Fruit fly (Drosophila melanogaster) Kc167 (cell line): Measurements from ENCODE around the gene CG15764.
A peak's percentile ranks its signal among the peaks of the same experiment; 100 is the strongest.

ENCODE experiments used
- Myc ChIP-seq: fragments of >200 bp; optimal IDR thresholded peaks from 2 replicates; lab custom pipeline; 2017; ENCODE audit warnings: missing external identifiers
- Sin3A ChIP-seq: fragments of >200 bp; optimal IDR thresholded peaks from 2 replicates; lab custom pipeline; 2018; ENCODE audit warnings: missing external identifiers
- h ChIP-seq: fragments of >200 bp; optimal IDR thresholded peaks from 3 replicates; lab custom pipeline; 2018; ENCODE audit warnings: missing external identifiers
- insv ChIP-seq: fragments of >200 bp; optimal IDR thresholded peaks from 3 replicates; lab custom pipeline; 2018; ENCODE audit warnings: missing external identifiers
- psq ChIP-seq: fragments of >200 bp; optimal IDR thresholded peaks from 2 replicates; lab custom pipeline; 2017; ENCODE audit warnings: missing external identifiers
- ttk ChIP-seq: sonication (Bioruptor generic); optimal IDR thresholded peaks from 2 replicates; lab custom pipeline; 2017; ENCODE audit warnings: missing external identifiers

Gene CG15764

DNA sequence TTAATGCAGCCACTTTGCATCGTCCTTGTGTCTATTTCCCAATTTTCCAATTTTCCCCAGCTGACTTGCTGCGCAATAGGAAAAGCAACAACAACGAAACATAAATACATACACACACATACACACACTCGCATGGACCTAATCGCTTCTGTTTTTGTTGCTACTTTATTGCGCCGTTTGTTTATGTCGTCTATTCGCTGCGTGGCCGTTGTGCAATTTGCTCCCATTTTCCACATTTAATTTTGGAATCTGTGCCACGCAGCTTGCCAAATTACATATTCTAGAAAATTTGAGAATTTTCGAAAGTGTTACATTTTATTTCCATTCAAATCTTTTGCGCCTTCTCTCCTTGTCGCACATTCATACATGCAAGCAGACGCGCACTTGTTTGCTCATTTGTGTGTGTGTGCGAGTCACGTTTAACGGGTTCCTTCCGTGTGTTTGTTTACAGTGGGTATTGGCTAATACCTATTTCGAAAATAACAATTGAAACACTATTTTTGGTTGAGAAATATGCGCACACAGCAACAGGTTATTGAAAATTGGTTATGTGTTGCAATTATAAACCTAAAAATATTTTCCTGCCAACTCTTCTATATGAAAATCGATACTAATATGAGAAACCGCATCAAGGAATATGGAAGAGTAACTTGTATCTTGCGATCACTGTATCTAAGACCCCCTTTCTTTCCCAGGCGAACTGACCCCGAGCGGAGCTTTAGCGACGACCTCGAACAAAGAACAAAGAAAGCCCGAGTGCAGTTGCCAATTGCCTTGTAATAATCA lies 11.4 kb downstream of the CG15764 start:
- TF ChIP-seq h (lab: Kevin White, UChicago) (no peak), Sin3A (lab: Kevin White, UChicago) (no peak), insv (no peak), ttk (no peak), Myc (lab: Kevin White, UChicago) (no peak), psq (peak; percentile 16)

DNA sequence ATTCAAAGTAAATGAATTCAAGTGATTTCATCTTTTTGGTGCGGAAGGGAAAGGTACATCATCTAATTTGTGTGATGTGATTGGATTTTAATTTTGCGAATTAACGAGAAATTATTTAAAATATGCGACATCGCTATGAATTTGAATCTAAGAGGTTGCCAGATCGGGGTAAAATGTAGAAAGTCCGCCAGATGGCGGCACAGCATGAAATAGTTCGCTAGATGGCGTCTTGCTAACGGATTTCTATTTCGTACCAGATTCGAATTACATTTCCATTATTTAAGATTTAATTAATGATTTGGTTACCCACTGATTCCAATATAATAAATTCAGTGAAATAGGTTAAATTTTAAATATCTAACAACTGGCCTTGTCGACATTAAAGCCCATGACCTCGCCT lies 14.5 kb downstream of the CG15764 start:
- no peak for TF ChIP-seq insv
- TF ChIP-seq psq: no peak
- TF ChIP-seq ttk: no peak
- TF ChIP-seq Sin3A (lab: Kevin White, UChicago): no peak
- no peak for TF ChIP-seq Myc (lab: Kevin White, UChicago)
- no peak for TF ChIP-seq h (lab: Kevin White, UChicago)

DNA sequence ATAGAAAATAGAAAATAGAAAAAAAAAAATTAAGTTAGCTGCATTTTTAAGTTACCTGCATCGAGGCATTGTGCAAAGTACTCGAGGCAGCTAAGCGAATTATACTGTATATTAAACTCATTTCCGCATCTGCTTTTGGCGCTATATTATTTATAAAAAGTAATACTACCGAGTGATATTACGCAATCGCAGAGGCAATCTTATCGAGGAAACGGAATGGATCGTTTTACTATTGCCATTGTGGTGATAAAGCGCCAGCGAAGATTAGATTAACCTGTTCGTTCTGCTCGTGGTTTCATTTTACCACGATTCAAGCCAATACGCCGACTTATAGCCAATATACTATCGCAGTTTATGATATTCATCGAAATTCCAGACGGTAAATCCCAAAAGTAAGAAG lies 15.4 kb downstream of the CG15764 start:
- TF ChIP-seq psq (no peak), Myc (lab: Kevin White, UChicago) (no peak), h (lab: Kevin White, UChicago) (no peak), insv (no peak)

DNA sequence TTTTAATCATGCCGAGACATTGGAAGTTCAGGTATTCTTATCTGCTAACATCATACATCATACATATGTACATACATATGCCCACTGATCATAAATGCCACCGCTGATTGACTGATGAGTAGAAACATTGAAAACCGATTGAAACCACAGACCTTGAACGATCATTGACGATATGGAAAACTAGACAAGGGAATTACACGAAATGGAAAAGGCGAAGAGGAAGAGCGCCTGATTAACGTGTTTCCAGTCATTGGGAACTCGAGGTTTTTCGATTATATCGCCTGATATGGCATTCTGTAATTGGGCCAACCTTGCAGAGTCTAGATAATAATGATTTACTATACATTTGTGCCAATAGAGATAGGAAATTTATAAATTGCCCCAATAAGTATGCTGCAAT lies 16.0 kb downstream of the CG15764 start:
- TF ChIP-seq ttk (no peak), h (lab: Kevin White, UChicago) (no peak), psq (no peak), insv (no peak), Sin3A (lab: Kevin White, UChicago) (no peak), Myc (lab: Kevin White, UChicago) (no peak)

DNA sequence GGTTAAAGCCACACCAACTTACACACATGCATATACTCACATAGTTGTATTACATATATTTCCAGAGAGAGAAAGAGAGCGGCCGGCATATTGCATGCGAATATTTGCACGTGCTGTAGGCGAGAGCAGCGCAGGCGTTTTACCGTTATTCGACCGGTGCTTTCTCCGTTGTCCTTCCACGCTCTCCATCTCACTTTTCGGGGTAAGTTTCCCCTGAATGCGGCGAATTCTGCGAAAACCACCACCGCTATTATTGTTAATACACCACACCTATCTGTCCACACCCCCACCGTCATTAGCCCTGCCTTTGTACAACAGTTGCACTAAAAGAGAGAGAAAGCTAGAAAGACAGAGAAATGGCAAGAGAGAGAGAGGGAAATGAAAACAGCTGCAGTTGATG lies 16.6 kb downstream of the CG15764 start:
- TF ChIP-seq insv: no peak
- TF ChIP-seq psq: no peak
- TF ChIP-seq ttk: no peak
- no peak for TF ChIP-seq Myc (lab: Kevin White, UChicago)
- TF ChIP-seq h (lab: Kevin White, UChicago): no peak
- no peak for TF ChIP-seq Sin3A (lab: Kevin White, UChicago)

DNA sequence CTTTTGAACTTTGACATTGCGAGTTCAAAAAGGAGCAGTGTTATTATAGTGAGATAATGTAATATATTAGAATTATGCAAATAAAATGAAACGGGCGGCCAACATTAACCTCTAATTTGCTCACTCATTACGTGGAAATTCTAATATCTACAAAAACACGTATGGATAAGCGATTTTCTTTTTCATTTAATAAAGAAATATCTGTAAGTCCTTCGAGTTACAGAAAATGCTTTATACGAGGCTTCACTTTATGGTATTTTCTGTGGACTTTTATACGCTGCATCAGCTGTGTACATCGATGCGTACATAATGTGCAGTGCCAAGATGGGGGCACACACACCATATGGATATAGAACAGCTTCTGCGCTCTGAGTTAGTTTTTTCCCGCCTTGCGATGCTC lies 17.1 kb downstream of the CG15764 start:
- TF ChIP-seq ttk (no peak), Sin3A (lab: Kevin White, UChicago) (no peak), h (lab: Kevin White, UChicago) (no peak), psq (no peak), Myc (lab: Kevin White, UChicago) (no peak), insv (no peak)

DNA sequence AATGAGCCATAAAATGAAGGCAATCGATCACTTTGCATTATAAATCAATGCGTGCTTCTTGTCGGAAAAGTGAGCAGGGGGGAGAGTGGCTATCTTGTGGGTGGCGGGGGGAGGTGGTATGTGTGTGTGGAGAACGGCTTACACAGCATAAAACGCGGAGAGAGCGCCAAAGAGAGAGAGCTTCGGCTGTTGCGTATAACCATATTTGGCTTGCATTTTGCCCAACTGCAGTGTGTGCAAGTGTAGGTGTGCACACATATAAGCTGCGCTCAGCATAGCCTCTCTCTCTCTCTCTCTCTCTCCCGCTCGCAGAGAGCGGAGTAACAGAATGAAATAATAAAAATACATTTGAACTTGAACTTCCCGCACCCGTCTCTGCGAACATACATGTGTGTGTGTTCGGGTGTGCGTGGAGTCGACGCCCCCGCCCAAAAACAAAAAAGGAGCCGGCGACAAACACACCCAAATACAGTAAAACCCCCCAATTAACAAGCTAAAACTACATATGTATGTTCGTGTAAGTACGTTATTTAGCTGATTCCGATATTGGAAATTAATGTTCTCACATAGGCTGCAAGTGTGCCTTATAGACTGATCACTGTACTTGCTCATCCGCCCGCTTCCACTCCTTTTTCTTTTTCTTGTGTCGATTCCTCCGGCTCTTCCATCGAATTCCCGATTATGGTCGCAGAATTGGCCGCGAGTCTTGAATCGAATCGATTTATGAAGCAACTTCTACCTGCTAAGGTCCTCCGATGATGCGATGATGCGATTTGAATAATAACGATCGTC lies 18.1 kb downstream of the CG15764 start:
- TF ChIP-seq Sin3A (lab: Kevin White, UChicago) (no peak), h (lab: Kevin White, UChicago) (no peak), ttk (no peak), psq (no peak), Myc (lab: Kevin White, UChicago) (no peak), insv (no peak)

DNA sequence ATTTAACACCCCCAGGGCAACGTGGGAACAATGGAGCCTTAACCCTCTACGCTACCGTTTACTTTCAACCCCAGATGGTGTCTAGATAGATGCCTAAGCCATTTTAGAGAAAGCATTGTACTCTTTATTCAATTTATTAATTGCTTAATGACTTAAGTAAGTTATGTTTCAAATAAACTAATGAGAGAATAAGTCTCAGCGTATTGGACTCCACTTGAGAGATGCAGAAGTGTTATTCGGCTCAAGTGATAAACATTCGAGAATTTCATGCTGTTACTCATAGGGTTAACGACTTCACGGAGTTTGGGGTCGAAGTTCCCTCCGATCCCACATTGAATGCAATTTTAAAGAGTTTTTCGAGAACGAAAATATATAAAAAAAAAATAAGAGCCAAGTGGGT lies 19.4 kb downstream of the CG15764 start:
- TF ChIP-seq ttk: no peak
- TF ChIP-seq psq: no peak
- TF ChIP-seq insv: no peak
- no peak for TF ChIP-seq Myc (lab: Kevin White, UChicago)
- no peak for TF ChIP-seq h (lab: Kevin White, UChicago)
- no peak for TF ChIP-seq Sin3A (lab: Kevin White, UChicago)

DNA sequence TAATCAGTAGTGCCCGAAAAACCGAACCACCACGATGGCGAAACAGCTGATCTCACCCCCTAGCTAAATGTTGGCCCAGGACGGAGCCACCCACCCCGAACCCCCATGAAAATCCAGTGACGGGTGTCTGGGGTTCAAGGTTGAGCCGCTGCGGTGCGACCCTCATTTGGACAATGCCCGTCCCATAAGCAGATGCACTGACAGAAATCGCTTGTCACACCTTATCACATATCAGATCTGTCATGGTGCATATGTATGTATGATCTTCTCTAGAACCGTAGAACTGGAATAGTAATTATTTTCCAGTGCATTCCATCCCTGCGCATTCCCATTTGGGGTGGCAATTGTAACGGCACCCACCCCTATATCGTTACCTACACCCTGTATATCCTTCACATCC lies 20.0 kb downstream of the CG15764 start:
- no peak for TF ChIP-seq insv
- no peak for TF ChIP-seq psq
- TF ChIP-seq Myc (lab: Kevin White, UChicago): no peak
- TF ChIP-seq h (lab: Kevin White, UChicago): no peak

DNA sequence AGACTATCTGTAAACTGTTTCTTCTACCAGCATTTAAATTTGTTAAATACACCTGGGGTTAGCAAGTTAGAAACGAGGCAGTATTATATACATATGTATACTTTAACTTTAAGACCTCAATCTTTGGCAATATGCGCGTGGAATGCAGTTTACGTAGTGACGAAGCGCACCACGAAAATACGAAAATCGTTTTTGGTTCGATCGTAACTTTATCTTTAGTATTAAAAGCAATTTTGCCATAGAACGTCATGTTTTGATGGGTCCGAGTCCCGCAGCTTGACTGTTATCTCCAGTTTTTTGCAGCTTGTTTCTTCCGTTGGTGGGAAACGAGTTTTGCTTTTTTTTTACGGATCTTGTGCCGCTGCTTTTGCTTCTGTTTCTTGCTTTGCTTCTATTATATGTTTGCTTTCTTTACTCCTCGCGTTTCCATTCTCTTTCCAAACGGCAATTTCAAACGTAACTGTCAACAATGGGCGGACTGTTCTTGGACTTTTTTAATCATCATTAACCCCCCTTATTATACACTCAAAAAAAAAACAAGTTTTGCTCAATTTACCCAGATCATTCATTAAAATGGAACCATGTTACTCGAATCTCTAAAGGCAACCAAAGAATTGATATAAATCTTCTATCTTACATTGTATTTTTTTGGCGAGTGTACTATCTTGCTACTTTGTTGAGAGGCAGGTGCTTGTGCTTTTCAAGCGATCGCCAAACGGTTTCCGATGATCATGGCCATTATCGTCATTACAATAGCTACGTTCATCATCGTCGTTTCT lies 23.0 kb downstream of the CG15764 start:
- no peak for TF ChIP-seq Myc (lab: Kevin White, UChicago)
- TF ChIP-seq insv: no peak
- TF ChIP-seq Sin3A (lab: Kevin White, UChicago): no peak
- no peak for TF ChIP-seq ttk
- no peak for TF ChIP-seq h (lab: Kevin White, UChicago)
- TF ChIP-seq psq: no peak

DNA sequence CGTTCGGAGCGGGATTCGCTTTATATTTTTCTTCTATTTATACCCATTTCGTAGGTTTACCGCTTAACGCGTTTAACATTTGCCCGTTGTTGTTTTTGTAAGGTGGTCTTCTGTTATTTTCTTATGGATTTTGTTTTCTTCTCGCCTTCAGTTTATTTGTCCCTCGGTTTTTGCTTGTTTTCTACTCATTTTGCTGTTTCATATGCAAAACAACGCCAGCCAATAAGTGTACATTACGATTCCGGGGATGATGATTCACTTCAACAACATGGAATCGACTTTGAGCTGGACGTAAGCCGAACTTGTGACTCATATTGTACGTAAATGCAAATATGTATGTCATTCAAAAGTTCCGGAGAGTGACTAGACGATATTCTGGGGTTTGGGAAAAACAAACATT lies 23.6 kb downstream of the CG15764 start:
- TF ChIP-seq insv: no peak
- no peak for TF ChIP-seq psq
- no peak for TF ChIP-seq Sin3A (lab: Kevin White, UChicago)
- TF ChIP-seq Myc (lab: Kevin White, UChicago): no peak
- TF ChIP-seq ttk: no peak
- TF ChIP-seq h (lab: Kevin White, UChicago): no peak

DNA sequence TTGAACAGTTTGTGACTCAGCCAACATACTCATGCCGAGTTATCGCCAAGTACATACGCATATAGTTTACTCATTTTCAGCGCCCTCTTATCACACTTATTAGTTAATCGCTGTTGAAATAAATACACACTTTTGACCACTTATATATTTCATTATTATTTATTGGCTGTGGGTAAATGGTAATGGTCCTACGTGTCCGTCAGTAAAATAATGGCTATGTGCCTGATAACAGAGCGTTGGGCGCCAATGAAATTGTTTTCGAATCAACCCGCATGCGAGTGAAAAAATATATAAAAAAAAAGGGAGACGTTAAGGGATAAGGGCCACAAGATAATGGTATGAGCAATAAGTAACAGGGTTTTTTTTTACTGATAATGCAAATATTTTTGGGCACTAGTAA lies 24.3 kb downstream of the CG15764 start:
- TF ChIP-seq insv: no peak
- TF ChIP-seq Sin3A (lab: Kevin White, UChicago): no peak
- no peak for TF ChIP-seq Myc (lab: Kevin White, UChicago)
- TF ChIP-seq ttk: no peak
- TF ChIP-seq psq: no peak
- TF ChIP-seq h (lab: Kevin White, UChicago): no peak
